Fruit fly (Drosophila melanogaster) Kc167 (cell line): ENCODE data around the gene Eig71Ee.

Source experiments
- Myc ChIP-seq: fragments of >200 bp; optimal IDR thresholded peaks from 2 replicates; lab custom pipeline; 2017; ENCODE audit warnings: missing external identifiers
- h ChIP-seq: fragments of >200 bp; optimal IDR thresholded peaks from 3 replicates; lab custom pipeline; 2018; ENCODE audit warnings: missing external identifiers
- insv ChIP-seq: fragments of >200 bp; optimal IDR thresholded peaks from 3 replicates; lab custom pipeline; 2018; ENCODE audit warnings: missing external identifiers
- ttk ChIP-seq: sonication (Bioruptor generic); optimal IDR thresholded peaks from 2 replicates; lab custom pipeline; 2017; ENCODE audit warnings: missing external identifiers

DNA sequence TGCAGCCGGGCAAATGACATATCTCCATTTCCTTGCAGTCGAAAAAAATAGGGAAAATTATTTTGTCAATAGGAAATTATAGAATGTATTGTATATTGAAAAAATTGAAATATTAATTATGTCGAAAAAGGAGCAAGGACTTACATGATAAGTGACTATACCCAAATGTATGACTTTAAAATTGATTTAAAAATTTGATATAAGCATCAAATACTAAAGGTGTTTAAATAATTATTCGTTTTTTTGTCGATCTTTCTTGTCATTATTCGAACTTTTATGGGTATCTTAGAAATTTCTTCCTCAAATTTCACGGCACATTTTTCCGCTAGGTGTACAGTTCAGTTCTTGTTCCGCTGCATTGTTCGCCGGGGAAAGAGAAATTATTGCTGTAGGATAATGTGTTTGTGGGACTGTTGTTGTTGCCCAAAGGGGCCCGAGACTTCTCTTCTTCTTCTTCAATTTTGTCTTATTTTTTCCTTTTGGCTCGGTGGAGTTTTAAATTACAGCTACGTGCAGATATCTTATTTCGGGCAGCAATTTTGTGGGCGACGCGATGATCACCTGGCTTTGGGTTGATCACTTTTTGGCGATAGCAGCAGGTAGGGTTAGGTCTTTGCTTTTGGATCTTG is 44.6 kb upstream of the Eig71Ee start:
- no peak for TF ChIP-seq h
- TF ChIP-seq insv (lab: Kevin White, UChicago) = no peak
- TF ChIP-seq Myc (lab: Kevin White, UChicago) = no peak
- no peak for TF ChIP-seq ttk (lab: Kevin White, UChicago)
